Worm (Caenorhabditis elegans) whole organism, L2 larva: ENCODE results near the gene Y75B12A.2.

Experiments used
- C34F6.9 ChIP-seq: fragments of 150-350 bp; optimal IDR thresholded peaks from 2 replicates; lab custom pipeline; 2014; ENCODE audit warnings: missing biosample characterization, missing genetic modification characterization
- F13H6.1 ChIP-seq: sonication (generic microtip); optimal IDR thresholded peaks from 2 replicates; lab custom pipeline; 2016; ENCODE audit warnings: missing genetic modification characterization, missing compliant biosample characterization
- R02D3.7 ChIP-seq: fragments of 150-350 bp; optimal IDR thresholded peaks from 2 replicates; lab custom pipeline; 2014; ENCODE audit warnings: missing biosample characterization, missing genetic modification characterization
- Y55F3AM.14 ChIP-seq: fragments of 200-800 bp; sonication (Bioruptor generic); optimal IDR thresholded peaks from 2 replicates; lab custom pipeline; 2018; ENCODE audit warnings: mild to moderate bottlenecking, missing genetic modification characterization, missing compliant biosample characterization
- ZK546.5 ChIP-seq: sonication (generic microtip); optimal IDR thresholded peaks from 2 replicates; lab custom pipeline; 2017; ENCODE audit warnings: missing biosample characterization, missing genetic modification characterization
- ama-1 ChIP-seq: fragments of 150-350 bp; optimal IDR thresholded peaks from 2 replicates; lab custom pipeline; 2018; ENCODE audit warnings: inconsistent platforms
- ceh-16 ChIP-seq: fragments of 150-350 bp; optimal IDR thresholded peaks from 2 replicates; lab custom pipeline; 2014; ENCODE audit warnings: missing biosample characterization, missing genetic modification characterization
- ceh-82 ChIP-seq: fragments of 150-350 bp; optimal IDR thresholded peaks from 2 replicates; lab custom pipeline; 2014; ENCODE audit warnings: missing biosample characterization, missing genetic modification characterization
- crh-2 ChIP-seq: sonication (generic microtip); optimal IDR thresholded peaks from 2 replicates; lab custom pipeline; 2017; ENCODE audit warnings: missing biosample characterization, missing genetic modification characterization
- dmd-4 ChIP-seq: sonication (generic microtip); optimal IDR thresholded peaks from 2 replicates; lab custom pipeline; 2017; ENCODE audit warnings: missing biosample characterization, missing genetic modification characterization
- egl-27 ChIP-seq: sonication (generic microtip); optimal IDR thresholded peaks from 3 replicates; lab custom pipeline; 2017; ENCODE audit warnings: missing biosample characterization, missing genetic modification reagents, missing genetic modification characterization
- elt-3 ChIP-seq: sonication (generic microtip); optimal IDR thresholded peaks from 2 replicates; lab custom pipeline; 2017; ENCODE audit warnings: missing biosample characterization, missing genetic modification characterization
- fos-1 ChIP-seq: fragments of 150-350 bp; optimal IDR thresholded peaks from 2 replicates; lab custom pipeline; 2014; ENCODE audit warnings: missing biosample characterization, missing genetic modification characterization
- lin-11 ChIP-seq: fragments of 150-350 bp; sonication (generic microtip); optimal IDR thresholded peaks from 2 replicates; lab custom pipeline; 2014; ENCODE audit warnings: missing biosample characterization, missing genetic modification characterization, inconsistent platforms, mixed read lengths
- lin-13 ChIP-seq: fragments of 150-350 bp; optimal IDR thresholded peaks from 2 replicates; lab custom pipeline; 2014; ENCODE audit warnings: missing biosample characterization, missing genetic modification reagents, missing genetic modification characterization
- lin-39 ChIP-seq: fragments of 150-350 bp; optimal IDR thresholded peaks from 2 replicates; lab custom pipeline; 2014; ENCODE audit warnings: missing biosample characterization, missing genetic modification reagents, missing genetic modification characterization
- lsy-2 ChIP-seq, 2 experiments: fragments of 150-350 bp in 1 of 2; sonication (generic microtip) in 1 of 2; optimal IDR thresholded peaks; 2 replicates each; lab custom pipeline; 2014 to 2017; ENCODE audit warnings: missing biosample characterization in 2 of 2, missing genetic modification characterization in 2 of 2
- mab-5 ChIP-seq: fragments of 150-350 bp; optimal IDR thresholded peaks from 2 replicates; lab custom pipeline; 2014; ENCODE audit warnings: missing biosample characterization, missing genetic modification characterization
- mbf-1 ChIP-seq: sonication (generic microtip); optimal IDR thresholded peaks from 2 replicates; lab custom pipeline; 2017; ENCODE audit warnings: missing biosample characterization, missing genetic modification characterization
- mdl-1 ChIP-seq, 2 experiments: fragments of 150-350 bp in 1 of 2; sonication (generic microtip) in 1 of 2; optimal IDR thresholded peaks; 2 replicates each; lab custom pipeline; 2017; ENCODE audit warnings: missing biosample characterization in 2 of 2, missing genetic modification characterization in 2 of 2
- nhr-10 ChIP-seq: sonication (generic microtip); optimal IDR thresholded peaks from 2 replicates; lab custom pipeline; 2017; ENCODE audit warnings: missing biosample characterization, missing genetic modification characterization
- nhr-11 ChIP-seq: fragments of 150-350 bp; optimal IDR thresholded peaks from 2 replicates; lab custom pipeline; 2014; ENCODE audit warnings: missing biosample characterization, missing genetic modification characterization
- nhr-129 ChIP-seq: fragments of 150-350 bp; optimal IDR thresholded peaks from 2 replicates; lab custom pipeline; 2014; ENCODE audit warnings: missing biosample characterization, missing genetic modification characterization
- nhr-21 ChIP-seq: fragments of 150-350 bp; optimal IDR thresholded peaks from 2 replicates; lab custom pipeline; 2014; ENCODE audit warnings: missing biosample characterization, missing genetic modification characterization
- nhr-23 ChIP-seq: fragments of 150-350 bp; optimal IDR thresholded peaks from 2 replicates; lab custom pipeline; 2014; ENCODE audit warnings: missing biosample characterization, missing genetic modification reagents, missing genetic modification characterization
- nhr-237 ChIP-seq: fragments of 150-350 bp; optimal IDR thresholded peaks from 2 replicates; lab custom pipeline; 2014; ENCODE audit warnings: missing biosample characterization, missing genetic modification characterization
- nhr-25 ChIP-seq: fragments of 150-350 bp; sonication (generic microtip); optimal IDR thresholded peaks from 3 replicates; lab custom pipeline; 2014; ENCODE audit warnings: missing biosample characterization, missing genetic modification characterization
- nhr-77 ChIP-seq: fragments of 150-350 bp; optimal IDR thresholded peaks from 2 replicates; lab custom pipeline; 2014; ENCODE audit warnings: missing biosample characterization, missing genetic modification characterization
- sem-4 ChIP-seq: fragments of 150-350 bp; optimal IDR thresholded peaks from 2 replicates; lab custom pipeline; 2014; ENCODE audit warnings: missing biosample characterization, missing genetic modification reagents, missing genetic modification characterization
- sma-3 ChIP-seq: sonication (generic microtip); optimal IDR thresholded peaks from 2 replicates; lab custom pipeline; 2016; ENCODE audit warnings: missing genetic modification reagents, missing genetic modification characterization, missing compliant biosample characterization
- sma-9 ChIP-seq, 2 experiments: fragments of 150-350 bp in 1 of 2; sonication (generic microtip) in 1 of 2; optimal IDR thresholded peaks; 2 replicates each; lab custom pipeline; 2014 to 2016; ENCODE audit warnings: missing genetic modification characterization in 2 of 2, mild to moderate bottlenecking in 1 of 2, missing biosample characterization in 1 of 2, missing compliant biosample characterization in 1 of 2, missing genetic modification reagents in 1 of 2, moderate library complexity in 1 of 2
- snpc-4 ChIP-seq: fragments of 150-350 bp; optimal IDR thresholded peaks from 2 replicates; lab custom pipeline; 2014; ENCODE audit warnings: missing biosample characterization, missing genetic modification characterization
- unc-39 ChIP-seq: fragments of 150-350 bp; optimal IDR thresholded peaks from 2 replicates; lab custom pipeline; 2014; ENCODE audit warnings: missing biosample characterization, missing genetic modification characterization
- unc-55 ChIP-seq: fragments of 150-350 bp; sonication (generic microtip); optimal IDR thresholded peaks from 3 replicates; lab custom pipeline; 2014; ENCODE audit warnings: missing biosample characterization, missing genetic modification reagents, missing genetic modification characterization
- unc-62 ChIP-seq: fragments of 150-350 bp; optimal IDR thresholded peaks from 2 replicates; lab custom pipeline; 2014; ENCODE audit warnings: missing biosample characterization, missing genetic modification reagents, missing genetic modification characterization
- zag-1 ChIP-seq: fragments of 150-350 bp; optimal IDR thresholded peaks from 2 replicates; lab custom pipeline; 2014; ENCODE audit warnings: missing biosample characterization, missing genetic modification characterization
- ztf-1 ChIP-seq: fragments of 200-800 bp; sonication (Bioruptor generic); conservative IDR thresholded peaks from 2 replicates; pipeline ENCODE4 v1.3.6; 2022; ENCODE audit warnings: missing genetic modification characterization, missing compliant biosample characterization
- ztf-11 ChIP-seq: sonication (generic microtip); optimal IDR thresholded peaks from 2 replicates; lab custom pipeline; 2017; ENCODE audit warnings: missing biosample characterization, missing genetic modification characterization
- ztf-4 ChIP-seq: fragments of 150-350 bp; optimal IDR thresholded peaks from 2 replicates; lab custom pipeline; 2014; ENCODE audit warnings: missing biosample characterization, missing genetic modification characterization

The Y75B12A.2 gene

ce11 chrV:15065837-15066348, 43.5 kb upstream of the Y75B12A.2 start, which contains the start of gene otub-1:
Gene otub-1 (plus strand): TSS chrV:15066298.
- no peak for TF ChIP-seq ZK546.5 (tag; lab: Kevin White, UChicago)
- no peak for TF ChIP-seq ztf-4 (tag; lab: Kevin White, UChicago)
- TF ChIP-seq ama-1 (lab: Kevin White, UChicago) = no peak
- TF ChIP-seq lin-11 (tag; lab: Kevin White, UChicago) = no peak
- TF ChIP-seq snpc-4 (tag; lab: Kevin White, UChicago) = no peak
- TF ChIP-seq ceh-82 = no peak
- TF ChIP-seq nhr-10 (tag; lab: Kevin White, UChicago) = no peak
- TF ChIP-seq ceh-16 (tag; lab: Kevin White, UChicago) = no peak
- TF ChIP-seq mbf-1 (tag; lab: Kevin White, UChicago) = no peak
- no peak for TF ChIP-seq lin-39 (tag; lab: Kevin White, UChicago)
- TF ChIP-seq nhr-11 (tag; lab: Kevin White, UChicago) = no peak
- TF ChIP-seq egl-27 (tag; lab: Kevin White, UChicago) = no peak
- TF ChIP-seq unc-55 (GFP tag; lab: Kevin White, UChicago) = no peak
- TF ChIP-seq elt-3 = no peak

DNA sequence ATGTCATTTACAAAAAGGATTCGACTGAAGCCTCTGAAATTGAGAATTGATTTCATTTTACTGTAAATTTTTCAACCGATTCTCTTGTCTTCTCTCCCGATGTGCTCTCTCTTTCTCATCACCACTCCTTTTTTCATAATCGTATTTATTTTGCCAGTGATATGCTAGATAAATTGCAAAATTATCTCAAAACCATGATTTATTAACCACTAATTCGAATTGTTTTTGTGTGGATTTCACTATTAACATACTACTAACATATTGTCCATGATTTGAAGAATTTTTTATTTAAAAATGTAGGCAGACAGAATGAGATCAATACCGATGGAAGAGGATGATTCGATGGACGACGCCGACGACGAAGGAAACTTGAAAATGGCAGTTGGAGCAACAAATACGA, 42.2 kb upstream of the Y75B12A.2 start, which contains the start of gene C25D7.10:
Gene C25D7.10, plus strand, starts transcription at position 301 of the 400 bp plus-strand sequence.
- TF ChIP-seq nhr-237 (tag; lab: Kevin White, UChicago) = no peak
- no peak for TF ChIP-seq lin-11 (tag; lab: Kevin White, UChicago)
- no peak for TF ChIP-seq nhr-11 (tag; lab: Kevin White, UChicago)

DNA sequence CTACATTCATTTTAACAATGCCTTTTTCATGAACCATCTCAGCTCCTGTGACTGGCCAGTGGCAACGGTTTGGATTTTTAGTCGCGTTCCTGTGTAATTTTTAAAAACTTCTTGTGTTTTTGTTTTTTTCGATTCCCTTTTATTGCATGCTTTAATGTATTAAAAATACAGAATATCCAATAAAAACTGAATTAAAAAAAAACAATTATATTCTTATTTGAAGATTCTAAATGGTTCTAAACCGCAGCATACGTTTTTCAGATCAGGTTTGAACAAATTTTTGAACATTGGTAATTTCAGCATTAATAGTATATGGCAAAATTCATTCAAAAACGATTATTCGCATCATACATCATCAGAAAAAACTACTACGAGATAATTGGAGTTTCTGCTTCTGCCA, 41.0 kb upstream of the Y75B12A.2 start, which contains the start of gene dnj-3:
Gene dnj-3, plus strand, starts transcription at position 301 of the 400 bp plus-strand sequence.
- no peak for TF ChIP-seq ztf-11 (tag; lab: Kevin White, UChicago)
- no peak for TF ChIP-seq nhr-77 (tag; lab: Kevin White, UChicago)
- no peak for TF ChIP-seq ama-1 (lab: Kevin White, UChicago)
- no peak for TF ChIP-seq snpc-4 (tag; lab: Kevin White, UChicago)
- TF ChIP-seq C34F6.9 (tag; lab: Kevin White, UChicago) = no peak
- TF ChIP-seq unc-62 (GFP tag; lab: Kevin White, UChicago) = no peak
- no peak for TF ChIP-seq Y55F3AM.14 (GFP tag; lab: Kevin White, UChicago)
- TF ChIP-seq mbf-1 (tag; lab: Kevin White, UChicago) = no peak
- no peak for TF ChIP-seq dmd-4 (tag; lab: Kevin White, UChicago)
- no peak for TF ChIP-seq sma-3 (GFP tag; lab: Kevin White, UChicago)
- TF ChIP-seq nhr-21 = no peak
- no peak for TF ChIP-seq egl-27 (tag; lab: Kevin White, UChicago)
- TF ChIP-seq lin-39 (tag; lab: Kevin White, UChicago) = no peak
- TF ChIP-seq mab-5 = no peak

DNA sequence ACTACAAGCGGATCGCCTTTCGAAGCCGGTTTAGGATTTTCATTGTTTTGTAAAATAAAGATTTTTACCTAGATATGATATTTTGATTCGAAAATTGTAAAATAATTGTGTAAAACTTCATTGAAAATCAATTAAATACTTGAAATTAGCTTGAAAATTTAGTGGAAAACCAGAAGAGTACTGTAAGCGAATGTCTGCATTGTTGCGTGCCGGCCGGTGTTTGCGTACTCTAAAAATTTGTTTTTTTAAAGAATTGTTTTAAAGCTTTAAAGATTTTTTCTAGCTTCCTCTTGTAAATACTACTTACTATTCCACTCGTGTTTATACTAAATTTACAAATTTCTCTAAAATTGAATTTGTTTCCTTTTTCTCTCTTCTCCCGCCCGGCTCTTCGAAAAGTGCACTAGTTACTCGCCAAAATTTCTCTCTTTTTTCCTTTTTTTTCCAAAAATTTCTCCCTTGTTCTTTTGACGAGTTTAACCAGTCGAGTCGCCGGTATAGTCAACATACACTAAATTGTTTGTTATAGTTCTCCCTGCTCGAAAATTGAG, 39.9 kb upstream of the Y75B12A.2 start:
- peak in 1 of 2 experiments; percentile 70 for TF ChIP-seq lsy-2 (tag; optimal IDR thresholded peaks at IDR 0.05; lab: Kevin White, UChicago)
- TF ChIP-seq ztf-1 (GFP tag; lab: Robert Waterston, UW) = no peak
- TF ChIP-seq nhr-129 (tag; lab: Kevin White, UChicago) = no peak
- no peak for TF ChIP-seq ceh-82

- TF ChIP-seq ztf-4 (tag; lab: Kevin White, UChicago) = peak; percentile 40
- TF ChIP-seq nhr-129 (tag; lab: Kevin White, UChicago) = peak; percentile 92
- TF ChIP-seq lsy-2 (tag; optimal IDR thresholded peaks at IDR 0.05; lab: Kevin White, UChicago) = peak; percentile 50 to 87
- no peak for TF ChIP-seq dmd-4 (tag; lab: Kevin White, UChicago)
- TF ChIP-seq F13H6.1 (tag; lab: Kevin White, UChicago) = peak; percentile 94
- TF ChIP-seq sma-3 (GFP tag; lab: Kevin White, UChicago) = peak; percentile 33
- TF ChIP-seq fos-1 (tag; lab: Kevin White, UChicago) = peak; percentile 68
- TF ChIP-seq nhr-23 = no peak
- no peak for TF ChIP-seq nhr-10 (tag; lab: Kevin White, UChicago)
- TF ChIP-seq unc-39 (tag; lab: Kevin White, UChicago) = peak; percentile 28
- TF ChIP-seq sma-9 (GFP tag; optimal IDR thresholded peaks at IDR 0.05; lab: Kevin White, UChicago) = peak; percentile 84
- no peak for TF ChIP-seq sma-9 (tag; optimal IDR thresholded peaks at IDR 0.05; lab: Kevin White, UChicago)
- peak; percentile 58 for TF ChIP-seq unc-55 (GFP tag; lab: Kevin White, UChicago)
- peak; percentile 83 for TF ChIP-seq egl-27 (tag; lab: Kevin White, UChicago)
- TF ChIP-seq sem-4 (tag; lab: Kevin White, UChicago) = peak; percentile 25
- peak; percentile 86 for TF ChIP-seq mab-5
- peak; percentile 45 for TF ChIP-seq nhr-21
- TF ChIP-seq lin-11 (tag; lab: Kevin White, UChicago) = no peak
- TF ChIP-seq crh-2 (tag; lab: Kevin White, UChicago) = peak; percentile 88
- TF ChIP-seq C34F6.9 (tag; lab: Kevin White, UChicago) = peak; percentile 96
- peak; percentile 6 for TF ChIP-seq unc-62 (GFP tag; lab: Kevin White, UChicago)
- TF ChIP-seq mdl-1 (tag; optimal IDR thresholded peaks at IDR 0.05; lab: Kevin White, UChicago) = peak in 1 of 2 experiments; percentile 73
- peak; percentile 13 for TF ChIP-seq R02D3.7 (tag; lab: Kevin White, UChicago)
- TF ChIP-seq zag-1 = peak; percentile 79
- peak; percentile 42 for TF ChIP-seq nhr-25
- TF ChIP-seq lin-13 (GFP tag; lab: Kevin White, UChicago) = peak; percentile 75
- TF ChIP-seq ama-1 (lab: Kevin White, UChicago) = no peak
These were observed 38.1 kb upstream of the Y75B12A.2 start, which contains the start of gene unc-76 for ce11 chrV:15071015-15071810. Gene unc-76 (plus strand): TSS chrV:15071760.
